Worm (Caenorhabditis elegans) whole organism, young adult: Measurements from ENCODE around the gene unc-61.

Experiments
- B0035.1 ChIP-seq: sonication (generic microtip); optimal IDR thresholded peaks from 2 replicates; lab custom pipeline; 2016; ENCODE audit warnings: missing genetic modification characterization, mild to moderate bottlenecking, missing compliant biosample characterization, missing genotype, missing genetic modification reagents
- C17E4.6 ChIP-seq: fragments of 200-800 bp; sonication (Bioruptor generic); IDR thresholded peaks from 2 replicates; pipeline ENCODE4 v1.3.6; 2022; ENCODE audit warnings: missing genetic modification reagents, missing genetic modification characterization, missing compliant biosample characterization
- D2030.7 ChIP-seq: fragments of 200-800 bp; sonication (Bioruptor generic); IDR thresholded peaks from 2 replicates; pipeline ENCODE4 v1.3.6; 2022; ENCODE audit warnings: missing genetic modification reagents, missing genetic modification characterization, missing compliant biosample characterization
- F23B12.7 ChIP-seq: sonication (generic microtip); optimal IDR thresholded peaks from 2 replicates; lab custom pipeline; 2017; ENCODE audit warnings: missing genetic modification characterization, mild to moderate bottlenecking, missing compliant biosample characterization, antibody characterized with exemption, moderate library complexity; ENCODE audit not compliant: insufficient read depth
- F37B4.10 ChIP-seq: fragments of 200-800 bp; sonication (Bioruptor generic); IDR thresholded peaks from 2 replicates; pipeline ENCODE4 v1.3.6; 2022; ENCODE audit warnings: missing genetic modification characterization, missing compliant biosample characterization
- F55B11.4 ChIP-seq: sonication (generic microtip); optimal IDR thresholded peaks from 2 replicates; lab custom pipeline; 2016; ENCODE audit warnings: missing compliant biosample characterization, missing genetic modification characterization, borderline replicate concordance; ENCODE audit not compliant: insufficient read depth
- K12H6.12 ChIP-seq: fragments of 200-800 bp; sonication (Bioruptor generic); optimal IDR thresholded peaks from 2 replicates; lab custom pipeline; 2018; ENCODE audit warnings: mild to moderate bottlenecking, missing genetic modification characterization, missing compliant biosample characterization
- Y53G8AR.9 ChIP-seq: fragments of 200-800 bp; sonication (Bioruptor generic); conservative IDR thresholded peaks from 2 replicates; pipeline ENCODE4 v1.3.6; 2022; ENCODE audit warnings: missing genetic modification reagents, missing genetic modification characterization, missing compliant biosample characterization
- Y67H2A.10 ChIP-seq: fragments of 200-800 bp; sonication (Bioruptor generic); conservative IDR thresholded peaks from 2 replicates; pipeline ENCODE4 v1.3.6; 2022; ENCODE audit warnings: missing genetic modification reagents, missing genetic modification characterization, missing compliant biosample characterization
- ZK185.1 ChIP-seq: sonication (generic microtip); optimal IDR thresholded peaks from 2 replicates; lab custom pipeline; 2016; ENCODE audit warnings: mild to moderate bottlenecking, missing genetic modification characterization, missing compliant biosample characterization; ENCODE audit not compliant: poor library complexity, severe bottlenecking
- atf-7 ChIP-seq: sonication (generic microtip); optimal IDR thresholded peaks from 2 replicates; lab custom pipeline; 2017; ENCODE audit warnings: mild to moderate bottlenecking, missing genetic modification characterization, missing compliant biosample characterization
- attf-3 ChIP-seq: fragments of 200-800 bp; sonication (Bioruptor generic); conservative IDR thresholded peaks from 2 replicates; pipeline ENCODE4 v1.3.6; 2022; ENCODE audit warnings: missing genetic modification reagents, missing genetic modification characterization, missing compliant biosample characterization
- attf-6 ChIP-seq: fragments of 200-800 bp; sonication (Bioruptor generic); IDR thresholded peaks from 2 replicates; pipeline ENCODE4 v1.3.6; 2022; ENCODE audit warnings: missing genetic modification reagents, missing genetic modification characterization, missing compliant biosample characterization
- bed-2 ChIP-seq: fragments of 200-800 bp; sonication (Bioruptor generic); IDR thresholded peaks from 2 replicates; pipeline ENCODE4 v1.3.6; 2022; ENCODE audit warnings: missing genetic modification reagents, missing genetic modification characterization, missing compliant biosample characterization
- cebp-1 ChIP-seq, 2 experiments: fragments of 200-800 bp in 1 of 2; sonication (Bioruptor generic) in 1 of 2; sonication (generic microtip) in 1 of 2; IDR thresholded peaks in 1 of 2; optimal IDR thresholded peaks in 1 of 2; 2 replicates each; pipeline versions ENCODE4 v1.3.6 to Lab custom; 2017 to 2022; ENCODE audit warnings: missing compliant biosample characterization in 2 of 2, missing genetic modification characterization in 2 of 2, mild to moderate bottlenecking in 1 of 2, missing genetic modification reagents in 1 of 2, moderate library complexity in 1 of 2
- cebp-2 ChIP-seq: fragments of 200-800 bp; sonication (Bioruptor generic); IDR thresholded peaks from 2 replicates; pipeline ENCODE4 v1.3.6; 2022; ENCODE audit warnings: missing genetic modification characterization, missing compliant biosample characterization
- ceh-100 ChIP-seq: fragments of 200-800 bp; sonication (Bioruptor generic); IDR thresholded peaks from 2 replicates; pipeline ENCODE4 v1.3.6; 2022; ENCODE audit warnings: missing genetic modification reagents, missing genetic modification characterization, missing compliant biosample characterization
- chd-7 ChIP-seq: sonication (generic microtip); optimal IDR thresholded peaks from 2 replicates; lab custom pipeline; 2016; ENCODE audit warnings: mild to moderate bottlenecking, missing genetic modification characterization, moderate library complexity, missing compliant biosample characterization
- dox-1 ChIP-seq: fragments of 200-800 bp; sonication (Bioruptor generic); IDR thresholded peaks from 2 replicates; pipeline ENCODE4 v1.3.6; 2022; ENCODE audit warnings: missing genetic modification reagents, missing genetic modification characterization, missing compliant biosample characterization
- egrh-3 ChIP-seq: fragments of 200-800 bp; sonication (Bioruptor generic); IDR thresholded peaks from 2 replicates; pipeline ENCODE4 v1.3.6; 2022; ENCODE audit warnings: missing genetic modification reagents, missing genetic modification characterization, missing compliant biosample characterization
- him-1 ChIP-seq: sonication (generic microtip); optimal IDR thresholded peaks from 2 replicates; lab custom pipeline; 2016; ENCODE audit warnings: missing genotype, missing genetic modification reagents, missing genetic modification characterization, missing compliant biosample characterization
- hmg-1.2 ChIP-seq: fragments of 200-800 bp; sonication (Bioruptor generic); IDR thresholded peaks from 2 replicates; pipeline ENCODE4 v1.3.6; 2022; ENCODE audit warnings: missing genetic modification reagents, missing genetic modification characterization, missing compliant biosample characterization
- hrde-1 ChIP-seq: sonication (generic microtip); optimal IDR thresholded peaks from 2 replicates; lab custom pipeline; 2016; ENCODE audit warnings: missing genetic modification characterization, mild to moderate bottlenecking, missing compliant biosample characterization, moderate library complexity, missing genotype, missing genetic modification reagents, borderline replicate concordance
- hsf-1 ChIP-seq: fragments of 200-800 bp; sonication (Bioruptor generic); IDR thresholded peaks from 2 replicates; pipeline ENCODE4 v1.3.6; 2022; ENCODE audit warnings: missing genetic modification reagents, missing genetic modification characterization, missing compliant biosample characterization
- lsl-1 ChIP-seq: fragments of 200-800 bp; sonication (Bioruptor generic); optimal IDR thresholded peaks from 2 replicates; lab custom pipeline; 2018; ENCODE audit warnings: mild to moderate bottlenecking, missing genetic modification characterization, moderate library complexity, missing compliant biosample characterization
- madf-8 ChIP-seq: fragments of 200-800 bp; sonication (Bioruptor generic); conservative IDR thresholded peaks from 2 replicates; pipeline ENCODE4 v1.3.6; 2022; ENCODE audit warnings: missing genetic modification reagents, missing genetic modification characterization, missing compliant biosample characterization
- mcd-1 ChIP-seq: fragments of 200-800 bp; sonication (Bioruptor generic); IDR thresholded peaks from 2 replicates; pipeline ENCODE4 v1.3.6; 2022; ENCODE audit warnings: missing genetic modification reagents, missing genetic modification characterization, missing compliant biosample characterization
- nfya-1 ChIP-seq: sonication (generic microtip); optimal IDR thresholded peaks from 2 replicates; lab custom pipeline; 2017; ENCODE audit warnings: antibody characterized with exemption, missing compliant biosample characterization, missing genetic modification characterization, borderline replicate concordance; ENCODE audit not compliant: insufficient read depth
- nhr-120 ChIP-seq: fragments of 200-800 bp; sonication (Bioruptor generic); IDR thresholded peaks from 2 replicates; pipeline ENCODE4 v1.3.6; 2022; ENCODE audit warnings: missing genetic modification characterization, missing compliant biosample characterization
- nhr-90 ChIP-seq: sonication (generic microtip); optimal IDR thresholded peaks from 2 replicates; lab custom pipeline; 2016; ENCODE audit warnings: missing genotype, mild to moderate bottlenecking, missing genetic modification characterization, missing compliant biosample characterization
- rec-8 ChIP-seq, 2 experiments: sonication (generic microtip); optimal IDR thresholded peaks; 2 replicates each; lab custom pipeline; 2016; ENCODE audit warnings: mild to moderate bottlenecking in 2 of 2, missing genetic modification characterization in 2 of 2, missing genetic modification reagents in 2 of 2, missing genotype in 2 of 2, missing biosample characterization in 1 of 2, missing compliant biosample characterization in 1 of 2, moderate library complexity in 1 of 2
- rpc-1 ChIP-seq, 2 experiments: fragments of 150-350 bp in 1 of 2; sonication (generic microtip) in 1 of 2; optimal IDR thresholded peaks; 2 replicates each; lab custom pipeline; 2014 to 2018; ENCODE audit warnings: missing biosample characterization in 1 of 2, missing genetic modification characterization in 1 of 2, missing genetic modification reagents in 1 of 2, missing genotype in 1 of 2
- tbp1 ChIP-seq: fragments of 200-800 bp; sonication (Bioruptor generic); optimal IDR thresholded peaks from 2 replicates; lab custom pipeline; 2018; ENCODE audit warnings: mild to moderate bottlenecking, missing genetic modification characterization, missing compliant biosample characterization
- tbx-9 ChIP-seq: sonication (generic microtip); optimal IDR thresholded peaks from 2 replicates; lab custom pipeline; 2016; ENCODE audit warnings: borderline replicate concordance, missing genetic modification characterization, inconsistent platforms, missing compliant biosample characterization
- unc-130 ChIP-seq: sonication (generic microtip); optimal IDR thresholded peaks from 2 replicates; lab custom pipeline; 2016; ENCODE audit warnings: missing genetic modification reagents, missing genetic modification characterization, missing compliant biosample characterization
- xnd-1 ChIP-seq: sonication (generic microtip); optimal IDR thresholded peaks from 2 replicates; lab custom pipeline; 2016; ENCODE audit warnings: missing genotype, missing genetic modification reagents, missing genetic modification characterization, missing compliant biosample characterization
- zim-3 ChIP-seq: sonication (generic microtip); optimal IDR thresholded peaks from 2 replicates; lab custom pipeline; 2017; ENCODE audit warnings: mild to moderate bottlenecking, missing genetic modification characterization, moderate library complexity, missing compliant biosample characterization
- ztf-18 ChIP-seq: sonication (generic microtip); optimal IDR thresholded peaks from 2 replicates; lab custom pipeline; 2016; ENCODE audit warnings: missing genotype, mild to moderate bottlenecking, missing genetic modification characterization, missing compliant biosample characterization
- ztf-22 ChIP-seq: fragments of 200-800 bp; sonication (Bioruptor generic); optimal IDR thresholded peaks from 2 replicates; lab custom pipeline; 2018; ENCODE audit warnings: mild to moderate bottlenecking, missing genetic modification characterization, moderate library complexity, missing compliant biosample characterization
- ztf-6 ChIP-seq: fragments of 200-800 bp; sonication (Bioruptor generic); IDR thresholded peaks from 2 replicates; pipeline ENCODE4 v1.3.6; 2022; ENCODE audit warnings: missing genetic modification reagents, missing genetic modification characterization, missing compliant biosample characterization

The unc-61 gene

DNA sequence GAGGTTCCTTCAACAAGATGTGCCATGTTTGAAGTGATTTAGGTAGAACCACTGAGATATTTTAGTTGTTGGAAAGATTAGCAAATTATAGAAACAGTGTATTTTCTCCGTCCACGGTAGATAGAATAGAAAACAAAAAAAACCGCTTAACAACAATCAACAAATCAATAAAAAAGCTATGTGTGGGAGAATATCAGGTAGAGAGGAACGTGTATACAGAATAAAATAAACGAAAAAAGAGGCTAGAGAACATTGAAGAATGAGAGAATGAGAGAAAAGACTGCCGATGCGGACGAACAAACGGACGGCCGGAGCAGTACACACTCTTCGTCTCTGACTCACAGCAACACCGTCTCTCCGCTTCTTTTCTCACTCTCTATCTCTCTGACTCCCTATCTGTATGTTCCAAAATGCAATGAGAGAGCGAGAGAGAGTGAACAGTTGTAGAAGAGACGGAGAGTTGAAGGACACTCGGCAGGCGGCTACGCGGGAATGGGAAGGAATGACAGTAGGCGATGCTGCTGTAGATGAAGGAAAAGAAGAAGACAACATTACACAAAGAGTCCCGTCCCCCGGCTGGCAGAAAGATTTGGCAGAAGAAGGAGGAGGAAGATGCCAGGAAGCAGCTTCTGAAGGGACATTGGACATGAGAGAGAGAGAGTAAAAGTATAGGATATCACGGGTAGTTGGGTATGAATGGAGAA lies 37.3 kb downstream of the unc-61 start, which contains the start of gene unc-112 (continued):
- TF ChIP-seq cebp-2 (GFP tag; lab: Robert Waterston, UW) (no peak), C17E4.6 (0 out of 2 replicates have a peak, but pooled peaks have one; percentile 20), ztf-6 (GFP tag; lab: Robert Waterston, UW) (no peak), Y53G8AR.9 (GFP tag; lab: Robert Waterston, UW) (no peak), atf-7 (no peak), hrde-1 (no peak), nfya-1 (tag; lab: Kevin White, UChicago) (no peak), ceh-100 (no peak), ztf-22 (GFP tag; lab: Kevin White, UChicago) (no peak), nhr-120 (GFP tag; lab: Robert Waterston, UW) (no peak), attf-3 (GFP tag; lab: Robert Waterston, UW) (no peak), egrh-3 (GFP tag; lab: Robert Waterston, UW) (peak; percentile 51; the same call in 1 of the 2 replicates)

DNA sequence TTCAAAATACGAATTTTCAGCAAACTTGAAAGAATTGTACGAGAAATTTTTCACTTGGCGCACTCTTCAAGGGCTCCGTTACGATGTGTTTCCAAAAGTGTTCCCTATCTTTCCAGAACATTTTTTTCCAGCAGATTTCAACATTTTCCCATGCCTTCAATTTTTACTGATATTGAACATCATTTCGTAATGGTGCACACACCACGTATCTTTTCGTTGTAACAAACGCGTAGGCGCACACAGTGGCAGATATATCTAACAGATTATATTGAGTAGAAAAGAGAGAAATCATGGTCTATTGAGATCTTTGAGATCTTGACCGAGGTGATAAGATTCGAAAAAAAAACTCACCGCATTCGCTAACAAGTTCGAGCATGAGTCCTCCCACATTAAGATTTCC lies 38.3 kb downstream of the unc-61 start:
- TF ChIP-seq cebp-1 (GFP tag; IDR thresholded peaks at IDR 0.05; lab: Robert Waterston, UW) (no peak), cebp-1 (tag; optimal IDR thresholded peaks at IDR 0.05; lab: Kevin White, UChicago) (peak; percentile 57), B0035.1 (no peak)

DNA sequence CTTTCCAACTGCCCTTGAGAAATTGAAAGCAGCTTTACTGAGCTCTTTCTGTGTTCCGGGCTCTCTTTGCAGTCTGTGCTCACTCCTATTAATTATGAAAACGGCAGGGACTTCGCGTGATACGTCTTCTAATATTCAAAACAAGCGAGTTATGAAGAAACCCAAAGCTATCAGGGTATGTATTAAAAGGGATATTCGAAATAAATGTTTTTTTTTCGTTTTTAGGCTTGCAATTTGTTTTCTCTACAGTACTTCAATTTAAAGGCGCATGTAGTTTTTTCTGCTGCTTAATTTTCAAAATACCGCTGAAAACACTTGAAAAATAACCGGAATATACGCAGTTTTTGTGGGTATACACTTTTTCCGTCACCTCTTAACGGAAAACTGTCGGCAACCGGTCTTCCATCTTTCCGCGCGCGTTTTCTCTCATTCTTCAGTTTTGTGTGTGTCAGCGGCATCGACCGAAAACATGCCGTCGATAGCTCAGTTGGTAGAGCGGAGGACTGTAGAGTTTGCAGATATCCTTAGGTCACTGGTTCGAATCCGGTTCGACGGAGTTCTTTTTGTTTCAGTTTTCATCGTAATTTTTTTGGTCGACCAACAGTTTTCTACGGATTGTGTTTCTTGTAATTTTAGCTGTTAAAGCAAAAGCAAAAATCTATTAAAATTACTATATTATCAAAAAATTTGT lies 44.8 kb downstream of the unc-61 start, which contains the start of gene gasr-8:
gasr-8 (plus strand) TSS at position 51 of the 691 bp plus-strand sequence.
- TF ChIP-seq attf-6 (GFP tag; lab: Robert Waterston, UW) (no peak), hsf-1 (GFP tag; lab: Robert Waterston, UW) (peak; percentile 73), rec-8 (tag; optimal IDR thresholded peaks at IDR 0.05; lab: Kevin White, UChicago) (peak; percentile 1 to 50), ztf-6 (GFP tag; lab: Robert Waterston, UW) (no peak), nhr-90 (tag; lab: Kevin White, UChicago) (peak; percentile 32), tbp1 (GFP tag; lab: Kevin White, UChicago) (peak; percentile 90), ztf-18 (tag; lab: Kevin White, UChicago) (peak; percentile 23), unc-130 (GFP tag; lab: Kevin White, UChicago) (peak; percentile 8), ZK185.1 (tag; lab: Kevin White, UChicago) (peak; percentile 45), madf-8 (peak; percentile 66), mcd-1 (GFP tag; lab: Robert Waterston, UW) (peak; percentile 15; the same call in 1 of the 2 replicates), chd-7 (tag; lab: Kevin White, UChicago) (no peak), F55B11.4 (no peak), D2030.7 (GFP tag; lab: Robert Waterston, UW) (peak; percentile 63), F37B4.10 (no peak), nhr-120 (GFP tag; lab: Robert Waterston, UW) (no peak), cebp-1 (GFP tag; IDR thresholded peaks at IDR 0.05; lab: Robert Waterston, UW) (no peak), cebp-1 (tag; optimal IDR thresholded peaks at IDR 0.05; lab: Kevin White, UChicago) (no peak), K12H6.12 (tag; lab: Kevin White, UChicago) (no peak), F23B12.7 (peak; percentile 48), xnd-1 (tag; lab: Kevin White, UChicago) (peak; percentile 64), tbx-9 (no peak), hmg-1.2 (GFP tag; lab: Robert Waterston, UW) (peak; percentile 52), lsl-1 (GFP tag; lab: Kevin White, UChicago) (peak; percentile 73), Y67H2A.10 (GFP tag; lab: Robert Waterston, UW) (no peak), him-1 (tag; lab: Kevin White, UChicago) (peak; percentile 42), zim-3 (tag; lab: Kevin White, UChicago) (no peak), dox-1 (GFP tag; lab: Robert Waterston, UW) (peak; percentile 45; the same call in 1 of the 2 replicates), rpc-1 (optimal IDR thresholded peaks at IDR 0.05; lab: Kevin White, UChicago) (peak; percentile 66), rpc-1 (tag; optimal IDR thresholded peaks at IDR 0.05; lab: Kevin White, UChicago) (peak; percentile 82), bed-2 (GFP tag; lab: Robert Waterston, UW) (no peak)
